Worm (Caenorhabditis elegans) whole organism, L4 larva: ENCODE measurements around the gene Y4C6B.3.

ENCODE experiments used
- ama-1 ChIP-seq: fragments of 150-350 bp; optimal IDR thresholded peaks from 2 replicates; lab custom pipeline; 2014; ENCODE audit warnings: inconsistent platforms, mixed read lengths
- arid-1 ChIP-seq: fragments of 200-800 bp; sonication (Bioruptor generic); conservative IDR thresholded peaks from 2 replicates; pipeline ENCODE4 v1.3.6; 2022; ENCODE audit warnings: missing genetic modification reagents, missing genetic modification characterization, missing compliant biosample characterization
- nhr-42 ChIP-seq: fragments of 200-800 bp; sonication (Bioruptor generic); IDR thresholded peaks from 2 replicates; pipeline ENCODE4 v1.3.6; 2022; ENCODE audit warnings: missing genetic modification characterization, missing compliant biosample characterization
- unc-62 ChIP-seq, 3 experiments: fragments of 150-350 bp in 1 of 3; sonication (generic microtip); optimal IDR thresholded peaks in 2 of 3; peaks in 1 of 3; 1 replicate in 1 of 3; 2 replicates in 2 of 3; lab custom pipeline; 2014 to 2017; ENCODE audit warnings: missing biosample characterization in 3 of 3, missing genetic modification characterization in 3 of 3, missing genetic modification reagents in 3 of 3, missing genotype in 1 of 3

- TF ChIP-seq arid-1 (no peak), ama-1 (lab: Kevin White, UChicago) (no peak), unc-62 (GFP tag; optimal IDR thresholded peaks at IDR 0.05 in 1 of 2; lab: Kevin White, UChicago) (no peak), unc-62 (tag; optimal IDR thresholded peaks at IDR 0.05; lab: Kevin White, UChicago) (no peak), nhr-42 (no peak)
Observed at ce11 chrIV:5360533-5360932, 28.3 kb downstream of the Y4C6B.3 start, which contains the start of gene F41H10.5.
